Fruit fly (Drosophila melanogaster): ENCODE data around the gene mIF2.
A peak's percentile ranks its signal among the peaks of the same experiment; 100 is the strongest.

Gene mIF2

DNA sequence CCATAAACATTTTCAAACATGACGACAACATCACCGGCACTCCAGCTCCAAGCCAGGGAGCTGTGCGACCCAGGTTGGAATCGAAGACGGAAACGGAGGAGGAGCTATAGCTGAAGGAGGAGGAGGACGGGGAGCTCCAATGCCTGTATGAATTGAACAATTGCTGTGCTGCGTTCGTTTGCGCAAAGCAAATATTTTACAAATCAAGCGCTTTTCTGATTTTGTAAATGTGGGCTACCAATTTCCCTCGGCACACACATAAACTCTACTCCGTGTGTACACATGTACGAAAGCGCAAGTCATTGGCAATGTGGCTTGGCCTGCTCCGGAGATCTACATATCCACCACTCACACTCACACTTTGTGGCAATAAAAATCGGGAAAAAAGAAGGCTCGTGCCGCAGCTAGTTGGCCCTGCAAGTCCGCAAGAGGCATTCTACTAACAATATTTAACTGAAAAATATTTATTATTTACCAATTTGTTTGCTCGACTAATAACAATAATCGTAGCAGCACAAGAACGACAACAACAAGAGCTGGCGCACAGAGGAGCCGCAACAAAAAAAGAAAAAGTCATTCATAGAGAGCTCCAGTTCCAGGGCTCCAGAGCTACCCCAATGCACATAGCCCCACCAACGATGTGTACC is 25.0 kb upstream of the mIF2 start:
- TF ChIP-seq CG16779 (tag; optimal IDR thresholded peaks at IDR 0.05) (no peak), Met (GFP tag; optimal IDR thresholded peaks at IDR 0.05) (no peak), CG1621 (tag; optimal IDR thresholded peaks at IDR 0.05) (peak; percentile 8), CG6163 (GFP tag; IDR thresholded peaks at IDR 0.05) (peak; percentile 39; the same call in 1 of the 3 replicates), CG11294 (GFP tag; IDR thresholded peaks at IDR 0.05) (no peak), svp (GFP tag) (peak; percentile 37), fkh (GFP tag; optimal IDR thresholded peaks at IDR 0.05) (peak; percentile 98), dsx (GFP tag; optimal IDR thresholded peaks at IDR 0.05; ENCODE audit: poor library complexity, severe bottlenecking) (no peak), CG31627 (GFP tag; optimal IDR thresholded peaks at IDR 0.05) (no peak), Eip78C (GFP tag) (peak; percentile 63), CG3032 (tag; optimal IDR thresholded peaks at IDR 0.05) (peak; percentile 27), salr (GFP tag; optimal IDR thresholded peaks at IDR 0.05) (peak in 1 of 2 experiments; percentile 32), CG10631 (GFP tag; optimal IDR thresholded peaks at IDR 0.05) (peak; percentile 34)

DNA sequence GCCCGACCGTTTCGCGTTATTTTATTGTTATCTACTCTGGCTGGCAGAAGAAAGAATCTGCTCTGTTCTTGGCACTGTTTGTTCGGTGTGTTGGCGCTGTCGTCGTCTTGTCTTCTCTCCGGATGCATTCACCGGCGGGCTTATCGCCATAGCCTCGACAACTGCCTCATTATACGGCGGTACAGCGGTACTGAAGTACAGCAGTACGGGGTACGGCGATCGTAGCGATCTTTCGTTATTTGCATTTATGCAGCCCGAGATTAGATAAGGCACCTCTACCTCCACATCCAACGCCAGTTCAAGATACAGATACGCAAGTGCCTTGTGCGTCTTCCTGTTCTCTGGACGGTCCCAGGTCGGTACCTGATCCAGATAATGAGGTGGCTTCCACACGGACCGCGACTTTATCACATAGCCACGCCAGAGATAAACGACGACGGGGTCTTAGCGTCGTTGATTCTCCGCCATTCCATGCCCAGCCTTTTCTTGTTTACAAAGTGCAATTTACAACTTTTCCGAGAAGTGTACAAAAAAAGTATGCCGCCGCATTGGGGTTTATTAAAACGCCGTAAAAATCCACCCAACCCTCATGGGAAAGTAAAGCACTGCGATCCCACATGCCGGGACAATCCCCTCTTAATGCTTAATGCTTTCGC is 23.6 kb upstream of the mIF2 start:
- TF ChIP-seq fkh (GFP tag; optimal IDR thresholded peaks at IDR 0.05), result peak; percentile 79
- no peak for TF ChIP-seq salr (GFP tag; optimal IDR thresholded peaks at IDR 0.05)
- peak; percentile 53 for TF ChIP-seq Eip78C (GFP tag)
- no peak for TF ChIP-seq spab (GFP tag; optimal IDR thresholded peaks at IDR 0.05)
- no peak for TF ChIP-seq CG10631 (GFP tag; optimal IDR thresholded peaks at IDR 0.05)
- TF ChIP-seq svp (GFP tag), result peak; percentile 75
- TF ChIP-seq CG6163 (GFP tag; IDR thresholded peaks at IDR 0.05), result no peak

DNA sequence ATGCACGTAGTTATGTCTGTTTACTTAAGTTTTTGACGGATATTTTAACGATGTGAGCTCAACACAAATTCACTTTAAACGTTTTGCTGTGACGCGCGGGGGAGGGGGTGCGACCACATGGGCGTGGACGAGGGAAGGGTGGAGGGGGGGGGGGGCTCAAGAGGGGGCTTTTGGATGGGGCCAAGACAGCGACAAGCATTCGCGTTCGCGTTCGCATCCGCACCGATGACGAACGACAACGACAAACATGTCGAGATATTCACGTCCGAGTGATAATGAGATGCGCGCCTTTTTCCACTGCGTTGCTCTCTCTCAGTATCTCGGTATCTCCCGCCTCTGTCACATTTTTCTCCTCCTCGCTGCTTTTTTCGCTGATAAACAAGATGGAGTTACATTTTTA is 18.9 kb upstream of the mIF2 start:
- TF ChIP-seq Sox14 (GFP tag; optimal IDR thresholded peaks at IDR 0.05), result no peak
- TF ChIP-seq CG6163 (GFP tag; IDR thresholded peaks at IDR 0.05), result no peak
- TF ChIP-seq fkh (GFP tag; optimal IDR thresholded peaks at IDR 0.05), result peak; percentile 97
- TF ChIP-seq svp (GFP tag), result no peak
- TF ChIP-seq CG34406 (GFP tag; optimal IDR thresholded peaks at IDR 0.05), result no peak

DNA sequence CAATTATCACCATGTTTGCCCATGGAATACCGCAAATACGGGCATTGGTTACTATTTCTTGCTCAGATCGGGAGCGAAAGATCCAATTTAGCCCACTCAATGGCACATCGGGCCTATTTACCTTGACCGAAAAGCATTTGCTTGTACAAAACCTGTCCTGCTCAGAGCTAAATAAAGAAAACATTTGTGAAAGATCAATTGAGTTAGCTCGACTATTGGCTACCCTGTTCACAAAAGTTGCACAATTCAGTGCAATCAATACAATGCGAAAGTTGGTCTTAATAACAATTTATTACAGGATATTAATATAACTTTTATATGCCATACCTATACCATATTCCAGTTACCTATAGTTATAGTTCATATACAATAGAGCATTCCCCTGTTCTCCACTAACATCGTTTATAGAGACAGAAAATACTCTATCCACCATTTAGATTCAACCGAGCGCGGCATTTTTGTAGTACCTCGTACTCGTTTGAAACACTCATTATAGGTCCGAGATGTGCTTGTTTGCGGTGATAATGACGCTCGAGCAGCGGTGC is 18.1 kb upstream of the mIF2 start:
- TF ChIP-seq achi (GFP tag; optimal IDR thresholded peaks at IDR 0.05) (peak; percentile 10), fkh (GFP tag; optimal IDR thresholded peaks at IDR 0.05) (peak; percentile 13), CG11902 (GFP tag; optimal IDR thresholded peaks at IDR 0.05) (no peak), CG32006 (GFP tag; optimal IDR thresholded peaks at IDR 0.05) (peak; percentile 39), Eip78C (GFP tag) (peak; percentile 31), Gug (GFP tag; IDR thresholded peaks at IDR 0.05) (no peak), CG8119 (GFP tag; IDR thresholded peaks at IDR 0.05) (0 out of 3 replicates have a peak, but pooled peaks have one; percentile 17), CG3919 (GFP tag; optimal IDR thresholded peaks at IDR 0.05) (no peak), svp (GFP tag) (peak; percentile 50), eg (GFP tag; IDR thresholded peaks at IDR 0.05) (0 out of 3 replicates have a peak, but pooled peaks have one; percentile 35), topi (GFP tag; optimal IDR thresholded peaks at IDR 0.05) (peak; percentile 1), CG6163 (GFP tag; IDR thresholded peaks at IDR 0.05) (0 out of 3 replicates have a peak, but pooled peaks have one; percentile 9)

DNA sequence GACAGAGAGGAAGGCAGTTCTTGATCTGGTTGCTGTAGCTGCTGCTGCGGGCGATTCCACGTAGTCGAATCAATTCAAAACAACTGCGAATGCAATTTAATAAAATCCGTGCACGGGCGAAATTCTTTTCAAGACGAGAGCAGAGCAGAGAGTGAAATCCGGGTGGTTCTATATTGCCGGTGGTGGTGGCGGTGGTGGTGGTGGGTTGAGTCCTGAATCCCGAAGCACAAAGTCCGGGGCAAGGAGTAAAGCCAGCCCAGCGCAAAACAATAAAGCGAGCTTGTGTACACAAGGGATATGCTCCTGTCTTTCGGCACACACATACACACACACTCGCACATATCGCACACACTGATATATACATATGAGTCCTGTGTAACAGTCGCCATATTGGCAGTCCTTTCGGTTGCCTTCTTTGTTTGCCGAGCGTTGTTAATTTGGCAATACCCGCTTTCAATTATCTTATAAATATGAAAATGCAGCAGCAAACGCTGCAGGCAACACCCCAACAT is 16.8 kb upstream of the mIF2 start:
- TF ChIP-seq CG3919 (GFP tag; optimal IDR thresholded peaks at IDR 0.05), result no peak
- peak; percentile 63 for TF ChIP-seq fkh (GFP tag; optimal IDR thresholded peaks at IDR 0.05)

DNA sequence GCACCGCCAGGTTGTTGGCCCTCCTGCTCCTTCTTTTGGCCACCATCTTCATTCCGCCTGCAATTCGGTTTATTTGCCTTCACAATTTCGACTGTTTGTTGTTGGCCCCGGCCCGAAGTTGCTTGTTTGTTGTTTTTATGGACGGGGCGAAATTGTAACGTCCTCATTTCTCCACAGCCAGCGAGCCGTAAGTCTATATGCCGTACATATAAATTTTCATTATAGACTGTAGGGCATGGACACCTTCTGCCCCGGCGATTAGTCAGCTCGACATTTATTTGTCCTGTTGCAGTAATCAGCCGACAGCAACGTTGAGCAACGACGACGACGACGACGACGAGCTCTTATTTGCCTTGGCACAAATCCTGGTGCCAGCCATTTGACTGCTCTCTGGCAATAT is 14.2 kb upstream of the mIF2 start:
- no peak for TF ChIP-seq CG8632 (GFP tag; optimal IDR thresholded peaks at IDR 0.05)
- TF ChIP-seq Smox (GFP tag; optimal IDR thresholded peaks at IDR 0.05), result no peak
- 0 out of 3 replicates have a peak, but pooled peaks have one; percentile 5 for TF ChIP-seq CG6163 (GFP tag; IDR thresholded peaks at IDR 0.05)
- no peak for TF ChIP-seq CG11902 (GFP tag; optimal IDR thresholded peaks at IDR 0.05)
- TF ChIP-seq CG11762 (GFP tag; optimal IDR thresholded peaks at IDR 0.05; ENCODE audit: insufficient read depth), result no peak
- no peak for TF ChIP-seq acj6 (GFP tag; optimal IDR thresholded peaks at IDR 0.05)
- peak; percentile 35 for TF ChIP-seq esn (GFP tag; optimal IDR thresholded peaks at IDR 0.05)
- peak; percentile 70 for TF ChIP-seq fkh (GFP tag; optimal IDR thresholded peaks at IDR 0.05)
- peak; percentile 32 for TF ChIP-seq vri (GFP tag; optimal IDR thresholded peaks at IDR 0.05)
- TF ChIP-seq Blimp-1 (GFP tag; optimal IDR thresholded peaks at IDR 0.05), result peak; percentile 5
- peak; percentile 40 for TF ChIP-seq CG6792 (GFP tag; optimal IDR thresholded peaks at IDR 0.05)
- TF ChIP-seq Met (GFP tag; optimal IDR thresholded peaks at IDR 0.05), result peak; percentile 36
- peak; percentile 60 for TF ChIP-seq Eip78C (GFP tag)
- peak; percentile 7 for TF ChIP-seq topi (GFP tag; optimal IDR thresholded peaks at IDR 0.05)
- no peak for TF ChIP-seq Ets96B (tag; optimal IDR thresholded peaks at IDR 0.05)
- TF ChIP-seq Sox102F (GFP tag; optimal IDR thresholded peaks at IDR 0.05), result peak; percentile 1
- TF ChIP-seq spab (GFP tag; optimal IDR thresholded peaks at IDR 0.05), result no peak
- TF ChIP-seq CG1621 (tag; optimal IDR thresholded peaks at IDR 0.05), result no peak
- TF ChIP-seq eg (GFP tag; IDR thresholded peaks at IDR 0.05), result no peak
- TF ChIP-seq CG6854 (GFP tag; optimal IDR thresholded peaks at IDR 0.05), result peak; percentile 24
- no peak for TF ChIP-seq achi (GFP tag; optimal IDR thresholded peaks at IDR 0.05)
- TF ChIP-seq svp (GFP tag), result peak; percentile 63
- no peak for TF ChIP-seq pdm3 (GFP tag; optimal IDR thresholded peaks at IDR 0.05)
